Worm (Caenorhabditis elegans): ENCODE results near the gene F13H8.6.

ce11 chrII:6236093-6236945 is 50.4 kb downstream of the F13H8.6 start:
- TF ChIP-seq skn-1 (tag; optimal IDR thresholded peaks at IDR 0.05) (no peak), duxl-1 (tag; optimal IDR thresholded peaks at IDR 0.05; ENCODE audit: poor library complexity) (no peak), pha-4 (GFP tag; IDR thresholded peaks at IDR 0.05) (no peak), pha-4 (tag; optimal IDR thresholded peaks at IDR 0.05) (no peak), ceh-28 (tag; optimal IDR thresholded peaks at IDR 0.05) (no peak), unc-62 (GFP tag; optimal IDR thresholded peaks at IDR 0.05 in 1 of 2) (peak in 1 of 2 experiments; percentile 60), unc-62 (tag; optimal IDR thresholded peaks at IDR 0.05) (no peak), mdl-1 (tag; optimal IDR thresholded peaks at IDR 0.05) (peak in 1 of 2 experiments; percentile 27), ceh-32 (tag; optimal IDR thresholded peaks at IDR 0.05; ENCODE audit: poor library complexity) (no peak), mes-2 (tag; optimal IDR thresholded peaks at IDR 0.05; ENCODE audit: poor library complexity, severe bottlenecking) (no peak), mep-1 (tag; optimal IDR thresholded peaks at IDR 0.05) (no peak), nhr-28 (tag; optimal IDR thresholded peaks at IDR 0.05) (no peak), ztf-11 (tag; optimal IDR thresholded peaks at IDR 0.05) (no peak)
